Worm (Caenorhabditis elegans) whole organism, L1 larva: ENCODE results near the gene lron-13.

Experiments used
- ama-1 ChIP-seq: fragments of 150-350 bp; optimal IDR thresholded peaks from 2 replicates; lab custom pipeline; 2014
- blmp-1 ChIP-seq: fragments of 150-350 bp; optimal IDR thresholded peaks from 2 replicates; lab custom pipeline; 2014; ENCODE audit warnings: missing biosample characterization, missing genetic modification characterization
- egl-27 ChIP-seq, 2 experiments: fragments of 150-350 bp in 1 of 2; sonication (generic microtip); optimal IDR thresholded peaks; 3 replicates each; lab custom pipeline; 2017 to 2018; ENCODE audit warnings: missing biosample characterization in 2 of 2, missing genetic modification characterization in 2 of 2, missing genetic modification reagents in 2 of 2
- isw-1 ChIP-seq: fragments of 200-800 bp; sonication (Bioruptor generic); IDR thresholded peaks from 2 replicates; pipeline ENCODE4 v1.3.6; 2022; ENCODE audit warnings: missing genetic modification characterization, missing compliant biosample characterization
- lir-3 ChIP-seq: sonication (generic microtip); optimal IDR thresholded peaks from 2 replicates; lab custom pipeline; 2016; ENCODE audit warnings: mild to moderate bottlenecking, missing genetic modification characterization, moderate library complexity, missing compliant biosample characterization; ENCODE audit not compliant: poor library complexity
- nhr-237 ChIP-seq: fragments of 150-350 bp; optimal IDR thresholded peaks from 2 replicates; lab custom pipeline; 2014; ENCODE audit warnings: missing biosample characterization, missing genetic modification characterization
- nhr-71 ChIP-seq: sonication (generic microtip); optimal IDR thresholded peaks from 2 replicates; lab custom pipeline; 2016; ENCODE audit warnings: mild to moderate bottlenecking, missing genetic modification characterization, moderate library complexity, missing compliant biosample characterization
- nhr-77 ChIP-seq: fragments of 150-350 bp; optimal IDR thresholded peaks from 2 replicates; lab custom pipeline; 2014; ENCODE audit warnings: missing biosample characterization, missing genetic modification characterization
- nhr-90 ChIP-seq: sonication (generic microtip); optimal IDR thresholded peaks from 2 replicates; lab custom pipeline; 2016; ENCODE audit warnings: mild to moderate bottlenecking, missing genetic modification characterization, missing compliant biosample characterization; ENCODE audit not compliant: poor library complexity
- pax-3 ChIP-seq: fragments of 200-800 bp; sonication (Bioruptor generic); optimal IDR thresholded peaks from 2 replicates; lab custom pipeline; 2018; ENCODE audit warnings: mild to moderate bottlenecking, missing genetic modification characterization, moderate library complexity, missing compliant biosample characterization
- snpc-4 ChIP-seq: fragments of 150-350 bp; optimal IDR thresholded peaks from 2 replicates; lab custom pipeline; 2014; ENCODE audit warnings: missing biosample characterization, missing genetic modification characterization
- sox-4 ChIP-seq: sonication (generic microtip); optimal IDR thresholded peaks from 2 replicates; lab custom pipeline; 2016; ENCODE audit warnings: missing genetic modification characterization, missing compliant biosample characterization
- tlp-1 ChIP-seq: fragments of 150-350 bp; optimal IDR thresholded peaks from 2 replicates; lab custom pipeline; 2014; ENCODE audit warnings: missing biosample characterization, missing genetic modification characterization

- TF ChIP-seq ama-1 (lab: Kevin White, UChicago) (no peak), lir-3 (tag; lab: Kevin White, UChicago) (no peak), pax-3 (tag; lab: Kevin White, UChicago) (no peak), nhr-71 (tag; lab: Kevin White, UChicago) (no peak), egl-27 (tag; optimal IDR thresholded peaks at IDR 0.05; lab: Kevin White, UChicago) (no peak), blmp-1 (tag; lab: Kevin White, UChicago) (no peak), nhr-237 (no peak), nhr-77 (no peak), sox-4 (tag; lab: Kevin White, UChicago) (no peak), snpc-4 (tag; lab: Kevin White, UChicago) (no peak), tlp-1 (no peak), nhr-90 (tag; lab: Kevin White, UChicago) (no peak), isw-1 (no peak)
Measured at ce11 chrIII:13540791-13541190, 13.6 kb downstream of the lron-13 start.
